Fruit fly (Drosophila melanogaster) whole organism, adult: ENCODE data around the gene Dref.

Source experiments
- CG11617 ChIP-seq: fragments of 200-800 bp; sonication (Bioruptor generic); optimal IDR thresholded peaks from 2 replicates; lab custom pipeline; 2017; ENCODE audit warnings: mild to moderate bottlenecking, missing biosample characterization, missing genetic modification reagents, missing genetic modification characterization
- CG12768 ChIP-seq: fragments of 200-800 bp; sonication (Bioruptor generic); optimal IDR thresholded peaks from 2 replicates; lab custom pipeline; 2017; ENCODE audit warnings: missing biosample characterization, missing genetic modification characterization, mild to moderate bottlenecking, moderate library complexity, missing genetic modification reagents
- CG14711 ChIP-seq: fragments of 200-800 bp; sonication (Bioruptor generic); optimal IDR thresholded peaks from 2 replicates; lab custom pipeline; 2018; ENCODE audit warnings: missing biosample characterization, mild to moderate bottlenecking, missing genetic modification characterization, moderate library complexity
- CG1620 ChIP-seq: fragments of 200-800 bp; sonication (Bioruptor generic); optimal IDR thresholded peaks from 2 replicates; lab custom pipeline; 2016; ENCODE audit warnings: missing biosample characterization, missing genetic modification characterization
- CG33017 ChIP-seq: fragments of 200-800 bp; sonication (Bioruptor generic); optimal IDR thresholded peaks from 2 replicates; lab custom pipeline; 2018; ENCODE audit warnings: missing biosample characterization, mild to moderate bottlenecking, missing genetic modification characterization, moderate library complexity
- CG5204 ChIP-seq: fragments of 200-800 bp; sonication (Bioruptor generic); optimal IDR thresholded peaks from 2 replicates; lab custom pipeline; 2016; ENCODE audit warnings: missing biosample characterization, missing genetic modification characterization
- CG7045 ChIP-seq: fragments of 200-800 bp; sonication (Bioruptor generic); optimal IDR thresholded peaks from 2 replicates; lab custom pipeline; 2017; ENCODE audit warnings: missing biosample characterization, mild to moderate bottlenecking, missing genetic modification characterization
- CG7101 ChIP-seq: fragments of 200-800 bp; sonication (Bioruptor generic); optimal IDR thresholded peaks from 2 replicates; lab custom pipeline; 2018; ENCODE audit warnings: missing biosample characterization, mild to moderate bottlenecking, missing genetic modification characterization, moderate library complexity
- Clk ChIP-seq: fragments of 200-800 bp; sonication (Bioruptor generic); optimal IDR thresholded peaks from 2 replicates; lab custom pipeline; 2017; ENCODE audit warnings: missing biosample characterization, missing genetic modification characterization
- Crg-1 ChIP-seq: fragments of 200-800 bp; sonication (Bioruptor generic); optimal IDR thresholded peaks from 2 replicates; lab custom pipeline; 2016; ENCODE audit warnings: missing biosample characterization, missing genetic modification characterization
- Hr96 ChIP-seq: fragments of 200-800 bp; sonication (Bioruptor generic); optimal IDR thresholded peaks from 2 replicates; lab custom pipeline; 2016; ENCODE audit warnings: missing biosample characterization, missing genetic modification characterization
- Mnt ChIP-seq: fragments of 200-800 bp; sonication (Bioruptor generic); optimal IDR thresholded peaks from 2 replicates; lab custom pipeline; 2016; ENCODE audit warnings: missing biosample characterization, mild to moderate bottlenecking, missing genetic modification characterization
- bab1 ChIP-seq: fragments of 200-800 bp; sonication (Bioruptor generic); optimal IDR thresholded peaks from 3 replicates; lab custom pipeline; 2019; ENCODE audit warnings: missing biosample characterization, mild to moderate bottlenecking, missing genetic modification characterization, moderate library complexity
- cic ChIP-seq: fragments of 200-800 bp; sonication (Bioruptor generic); optimal IDR thresholded peaks from 2 replicates; lab custom pipeline; 2017; ENCODE audit warnings: missing biosample characterization, mild to moderate bottlenecking, missing genetic modification characterization, moderate library complexity
- cnc ChIP-seq, 2 experiments: fragments of >200 bp; optimal IDR thresholded peaks; 2 replicates each; lab custom pipeline; 2017
- kay ChIP-seq: fragments of 200-800 bp; sonication (Bioruptor generic); peaks from one replicate; lab custom pipeline; 2016; ENCODE audit warnings: missing biosample characterization, missing genetic modification characterization, borderline replicate concordance
- ovo ChIP-seq: fragments of 200-800 bp; sonication (Bioruptor generic); optimal IDR thresholded peaks from 2 replicates; lab custom pipeline; 2016; ENCODE audit warnings: missing biosample characterization, missing genetic modification characterization
- pad ChIP-seq: fragments of 200-800 bp; sonication (Bioruptor generic); optimal IDR thresholded peaks from 3 replicates; lab custom pipeline; 2017; ENCODE audit warnings: missing biosample characterization, missing genetic modification characterization, mild to moderate bottlenecking, moderate library complexity, missing genetic modification reagents
- tj ChIP-seq: fragments of 200-800 bp; sonication (Bioruptor generic); optimal IDR thresholded peaks from 3 replicates; lab custom pipeline; 2017; ENCODE audit warnings: missing biosample characterization, mild to moderate bottlenecking, missing genetic modification characterization, moderate library complexity
- toe ChIP-seq: fragments of 200-800 bp; sonication (Bioruptor generic); optimal IDR thresholded peaks from 2 replicates; lab custom pipeline; 2016; ENCODE audit warnings: missing biosample characterization, missing genetic modification characterization

Gene Dref

dm6 chr2L:9918020-9918959 lies 48.7 kb downstream of the Dref start, which contains the start of the genes CG5885 and CG4598:
TSS of gene CG5885 (minus strand) at chr2L:9918330.
TSS of gene CG4598 (plus strand) at chr2L:9918618.
- TF ChIP-seq CG7045 (GFP tag; lab: Kevin White, UChicago) (peak; percentile 68), CG5204 (GFP tag; lab: Kevin White, UChicago) (peak; percentile 63), Hr96 (peak; percentile 62), kay (no peak), toe (peak; percentile 76), ovo (GFP tag; lab: Kevin White, UChicago) (no peak), CG12768 (GFP tag; lab: Kevin White, UChicago) (peak; percentile 77), Mnt (GFP tag; lab: Kevin White, UChicago) (peak; percentile 18), Clk (GFP tag; lab: Kevin White, UChicago) (peak; percentile 23), CG33017 (tag; lab: Kevin White, UChicago) (peak; percentile 77), CG14711 (peak; percentile 42), CG7101 (tag; lab: Kevin White, UChicago) (peak; percentile 70), bab1 (GFP tag; lab: Kevin White, UChicago) (peak; percentile 45), Crg-1 (GFP tag; lab: Kevin White, UChicago) (peak; percentile 34), CG1620 (peak; percentile 60), tj (peak; percentile 46), pad (GFP tag; lab: Kevin White, UChicago) (peak; percentile 23), cic (GFP tag; lab: Kevin White, UChicago) (peak; percentile 33), cnc (optimal IDR thresholded peaks at IDR 0.05; lab: Kevin White, UChicago) (no peak), CG11617 (peak; percentile 79)

dm6 chr2L:9915011-9915850 lies 51.8 kb downstream of the Dref start, which contains the start of gene yip2:
TSS of gene yip2 (plus strand) at chr2L:9915253.
- peak; percentile 93 for TF ChIP-seq CG7045 (GFP tag; lab: Kevin White, UChicago)
- TF ChIP-seq tj, result peak; percentile 88
- peak; percentile 99 for TF ChIP-seq toe
- peak; percentile 70 for TF ChIP-seq CG7101 (tag; lab: Kevin White, UChicago)
- peak; percentile 74 for TF ChIP-seq CG33017 (tag; lab: Kevin White, UChicago)
- peak; percentile 100 for TF ChIP-seq CG12768 (GFP tag; lab: Kevin White, UChicago)
- peak; percentile 95 for TF ChIP-seq CG11617
- TF ChIP-seq CG14711, result peak; percentile 45
- TF ChIP-seq kay, result no peak
- peak; percentile 91 for TF ChIP-seq cic (GFP tag; lab: Kevin White, UChicago)
- TF ChIP-seq cnc (optimal IDR thresholded peaks at IDR 0.05; lab: Kevin White, UChicago), result peak in 1 of 2 experiments; percentile 7
- peak; percentile 65 for TF ChIP-seq Crg-1 (GFP tag; lab: Kevin White, UChicago)
- TF ChIP-seq Mnt (GFP tag; lab: Kevin White, UChicago), result peak; percentile 82
- TF ChIP-seq Hr96, result peak; percentile 99
- peak; percentile 90 for TF ChIP-seq Clk (GFP tag; lab: Kevin White, UChicago)
- TF ChIP-seq pad (GFP tag; lab: Kevin White, UChicago), result peak; percentile 61
- TF ChIP-seq ovo (GFP tag; lab: Kevin White, UChicago), result peak; percentile 49
- peak; percentile 97 for TF ChIP-seq CG5204 (GFP tag; lab: Kevin White, UChicago)
- peak; percentile 50 for TF ChIP-seq CG1620
- peak; percentile 81 for TF ChIP-seq bab1 (GFP tag; lab: Kevin White, UChicago)
